Worm (Caenorhabditis elegans) whole organism, early embryonic: ENCODE data around the gene asns-2.

Experiments used
- aly-1 ChIP-seq: sonication (generic microtip); optimal IDR thresholded peaks from 2 replicates; lab custom pipeline; 2016; ENCODE audit warnings: missing genetic modification characterization, missing compliant biosample characterization
- ama-1 ChIP-seq: fragments of 150-350 bp; optimal IDR thresholded peaks from 2 replicates; lab custom pipeline; 2014
- ceh-13 ChIP-seq: fragments of 200-800 bp; sonication (Bioruptor generic); optimal IDR thresholded peaks from 2 replicates; lab custom pipeline; 2018; ENCODE audit warnings: mild to moderate bottlenecking, missing genetic modification characterization, missing compliant biosample characterization
- ets-7 ChIP-seq: sonication (generic microtip); optimal IDR thresholded peaks from 2 replicates; lab custom pipeline; 2016; ENCODE audit warnings: missing genotype, missing genetic modification characterization, missing compliant biosample characterization
- flt-1 ChIP-seq: fragments of 200-800 bp; sonication (Bioruptor generic); IDR thresholded peaks from 2 replicates; pipeline ENCODE4 v1.3.6; 2022; ENCODE audit warnings: missing genetic modification characterization, missing compliant biosample characterization
- hmg-4 ChIP-seq: fragments of 200-800 bp; sonication (Bioruptor generic); optimal IDR thresholded peaks from 2 replicates; lab custom pipeline; 2018; ENCODE audit warnings: mild to moderate bottlenecking, missing genetic modification characterization, missing compliant biosample characterization
- tbx-11 ChIP-seq: fragments of 200-800 bp; sonication (Bioruptor generic); IDR thresholded peaks from 2 replicates; pipeline ENCODE4 v1.3.6; 2022; ENCODE audit warnings: missing genetic modification characterization, missing compliant biosample characterization
- tbx-37 ChIP-seq: fragments of 200-800 bp; sonication (Bioruptor generic); conservative IDR thresholded peaks from 2 replicates; pipeline ENCODE4 v1.3.6; 2022; ENCODE audit warnings: missing genetic modification reagents, missing genetic modification characterization, missing compliant biosample characterization
- tra-4 ChIP-seq: sonication (generic microtip); optimal IDR thresholded peaks from 2 replicates; lab custom pipeline; 2017; ENCODE audit warnings: missing genetic modification characterization, missing compliant biosample characterization

ce11 chrX:8720658-8721057, 30.1 kb downstream of the asns-2 start, which contains the start of gene F53A9.9:
- TF ChIP-seq aly-1 (tag; lab: Kevin White, UChicago) (no peak), tbx-37 (GFP tag; lab: Robert Waterston, UW) (no peak), ceh-13 (no peak), tra-4 (no peak), ets-7 (tag; lab: Kevin White, UChicago) (no peak), hmg-4 (no peak), ama-1 (lab: Kevin White, UChicago) (no peak), tbx-11 (GFP tag; lab: Robert Waterston, UW) (no peak), flt-1 (GFP tag; lab: Robert Waterston, UW) (no peak)
